Comparison of ENCODE assay signal across 1 fruit fly cellular context in the genomic region with DNA sequence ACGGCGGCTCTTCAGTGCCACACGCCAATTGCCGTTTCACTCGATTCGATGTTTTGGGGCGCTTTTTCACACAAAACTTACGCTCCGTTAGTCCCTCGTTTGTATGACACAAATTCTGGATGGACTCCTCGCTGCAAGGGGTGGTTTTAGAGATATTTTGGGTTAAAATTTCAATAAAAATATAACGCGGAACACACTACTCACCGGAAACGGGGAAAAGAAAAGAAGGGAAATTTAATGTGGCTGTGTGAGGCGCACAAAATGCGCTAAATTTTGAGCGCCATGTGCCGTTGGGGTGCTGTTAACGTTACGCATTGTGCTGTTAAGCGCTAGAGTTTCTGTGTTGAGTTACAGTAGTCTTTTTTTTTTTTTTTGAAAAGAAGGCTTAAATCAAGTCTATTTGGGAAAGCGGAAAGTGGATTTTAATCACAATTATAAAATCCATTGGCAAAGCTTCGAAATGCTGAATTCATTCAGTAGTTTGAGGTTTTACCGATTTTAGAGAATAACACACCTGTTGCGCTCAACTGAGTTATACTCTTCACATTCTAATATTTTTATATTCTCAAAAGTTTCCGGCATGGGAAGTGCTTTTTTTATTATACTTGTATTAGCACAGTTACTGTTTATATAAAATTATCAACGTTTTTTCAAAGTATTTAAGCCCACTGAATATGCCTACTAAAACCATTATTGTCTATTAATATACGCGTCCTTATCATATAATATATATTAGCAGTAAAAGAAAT.
TF ChIP-seq lines count a peak whose summit lies in the region.

Gene RpL9, minus strand, starts transcription at position 265 of the 749 bp plus-strand sequence.

TF ChIP-seq in whole organism, embryonic, 481 proteins besides CTCF, POLR2A, EP300 and RAD21 (continued from another document and continues in another):
- peak in 1 of 2 experiments; percentile 71 for TF ChIP-seq dpn (GFP tag; optimal IDR thresholded peaks at IDR 0.05; lab: Kevin White, UChicago)
- no peak for TF ChIP-seq Hmx (GFP tag; optimal IDR thresholded peaks at IDR 0.05; lab: Kevin White, UChicago)
- TF ChIP-seq CG10654 (GFP tag; optimal IDR thresholded peaks at IDR 0.05; lab: Kevin White, UChicago), result peak; percentile 33
- peak; percentile 67 for TF ChIP-seq stc (GFP tag; IDR thresholded peaks at IDR 0.05; lab: Robert Waterston, UW)
- peak; percentile 52 for TF ChIP-seq Hsf (GFP tag; optimal IDR thresholded peaks at IDR 0.05; lab: Kevin White, UChicago)
- no peak for TF ChIP-seq CG10543 (GFP tag; optimal IDR thresholded peaks at IDR 0.05; lab: Kevin White, UChicago)
- TF ChIP-seq amos (GFP tag; IDR thresholded peaks at IDR 0.05; lab: Robert Waterston, UW; ENCODE audit: partially characterized antibody), result no peak; the same call in 1 of the 2 replicates
- TF ChIP-seq Adf1 (GFP tag; IDR thresholded peaks at IDR 0.05; lab: Robert Waterston, UW), result no peak
- TF ChIP-seq CG9215 (GFP tag; IDR thresholded peaks at IDR 0.05; lab: Robert Waterston, UW), result no peak
- no peak for TF ChIP-seq twi (tag; optimal IDR thresholded peaks at IDR 0.05; lab: Kevin White, UChicago)
- no peak for TF ChIP-seq klu (GFP tag; IDR thresholded peaks at IDR 0.05; lab: Robert Waterston, UW)
- no peak for TF ChIP-seq Rx (GFP tag; IDR thresholded peaks at IDR 0.05; lab: Robert Waterston, UW)
- TF ChIP-seq CG5245 (GFP tag; optimal IDR thresholded peaks at IDR 0.05; lab: Kevin White, UChicago), result peak; percentile 20
- no peak for TF ChIP-seq Lpt (GFP tag; optimal IDR thresholded peaks at IDR 0.05; lab: Kevin White, UChicago)
- peak; percentile 70 for TF ChIP-seq nerfin-1 (tag; optimal IDR thresholded peaks at IDR 0.05; lab: Kevin White, UChicago)
- no peak for TF ChIP-seq Neu2 (GFP tag; optimal IDR thresholded peaks at IDR 0.05; lab: Kevin White, UChicago; ENCODE audit: borderline replicate concordance)
- no peak; the same call in 1 of the 2 replicates for TF ChIP-seq sob (GFP tag; IDR thresholded peaks at IDR 0.05; lab: Robert Waterston, UW)
- TF ChIP-seq CG9727 (GFP tag; optimal IDR thresholded peaks at IDR 0.05; lab: Kevin White, UChicago), result peak; percentile 82
- peak; percentile 90; the same call in 1 of the 2 replicates for TF ChIP-seq CG17328 (GFP tag; IDR thresholded peaks at IDR 0.05; lab: Robert Waterston, UW)
- 0 out of 2 replicates have a peak, but pooled peaks have one; percentile 35 for TF ChIP-seq dati (GFP tag; IDR thresholded peaks at IDR 0.05; lab: Robert Waterston, UW)
- no peak for TF ChIP-seq CG16813 (GFP tag; IDR thresholded peaks at IDR 0.05; lab: Robert Waterston, UW; ENCODE audit: partially characterized antibody)
- peak; percentile 75 for TF ChIP-seq CG32532 (GFP tag; IDR thresholded peaks at IDR 0.05; lab: Robert Waterston, UW)
- peak; percentile 68 for TF ChIP-seq CG13624 (GFP tag; optimal IDR thresholded peaks at IDR 0.05; lab: Kevin White, UChicago)
- TF ChIP-seq Mrtf (GFP tag; IDR thresholded peaks at IDR 0.05; lab: Robert Waterston, UW), result no peak
- peak; percentile 39 for TF ChIP-seq az2 (GFP tag; optimal IDR thresholded peaks at IDR 0.05; lab: Kevin White, UChicago)
- TF ChIP-seq Xbp1 (GFP tag; optimal IDR thresholded peaks at IDR 0.05; lab: Kevin White, UChicago), result peak; percentile 45
- peak; percentile 92 for TF ChIP-seq MTF-1 (GFP tag; optimal IDR thresholded peaks at IDR 0.05; lab: Kevin White, UChicago; ENCODE audit: borderline replicate concordance)
- TF ChIP-seq bcd (GFP tag; optimal IDR thresholded peaks at IDR 0.05; lab: Kevin White, UChicago), result peak; percentile 85
- no peak for TF ChIP-seq Optix (GFP tag; IDR thresholded peaks at IDR 0.05; lab: Robert Waterston, UW)
- TF ChIP-seq disco-r (GFP tag; optimal IDR thresholded peaks at IDR 0.05; lab: Kevin White, UChicago), result peak; percentile 49
- peak; percentile 63 for TF ChIP-seq CG12769 (tag; optimal IDR thresholded peaks at IDR 0.05; lab: Kevin White, UChicago)
- peak; percentile 48 for TF ChIP-seq pb (GFP tag; optimal IDR thresholded peaks at IDR 0.05; lab: Kevin White, UChicago)
- peak; percentile 73 for TF ChIP-seq Atf6 (GFP tag; IDR thresholded peaks at IDR 0.05; lab: Robert Waterston, UW)
- TF ChIP-seq CG7963 (GFP tag; IDR thresholded peaks at IDR 0.05; lab: Robert Waterston, UW; ENCODE audit: partially characterized antibody), result no peak
- TF ChIP-seq NFAT (GFP tag; IDR thresholded peaks at IDR 0.05; lab: Robert Waterston, UW), result no peak; the same call in 1 of the 2 replicates
- peak; percentile 43; the same call in 1 of the 2 replicates for TF ChIP-seq rib (GFP tag; IDR thresholded peaks at IDR 0.05; lab: Robert Waterston, UW)
- peak; percentile 45; the same call in 1 of the 2 replicates for TF ChIP-seq Ada2b (GFP tag; IDR thresholded peaks at IDR 0.05; lab: Robert Waterston, UW)
- no peak for TF ChIP-seq chm (GFP tag; IDR thresholded peaks at IDR 0.05; lab: Robert Waterston, UW)
- TF ChIP-seq ems (GFP tag; optimal IDR thresholded peaks at IDR 0.05; lab: Kevin White, UChicago), result no peak
- TF ChIP-seq CG8359 (GFP tag; optimal IDR thresholded peaks at IDR 0.05; lab: Kevin White, UChicago; ENCODE audit: borderline replicate concordance), result peak; percentile 63
- TF ChIP-seq nerfin-2 (GFP tag; IDR thresholded peaks at IDR 0.05; lab: Robert Waterston, UW; ENCODE audit: partially characterized antibody), result no peak
- TF ChIP-seq CG1603 (tag; optimal IDR thresholded peaks at IDR 0.05; lab: Kevin White, UChicago), result peak; percentile 75
- TF ChIP-seq CG12942 (GFP tag; optimal IDR thresholded peaks at IDR 0.05; lab: Kevin White, UChicago), result no peak
- no peak for TF ChIP-seq yki (optimal IDR thresholded peaks at IDR 0.05; lab: Kevin White, UChicago)
- peak; percentile 82 for TF ChIP-seq PHDP (tag; optimal IDR thresholded peaks at IDR 0.05; lab: Kevin White, UChicago)
- TF ChIP-seq gt (GFP tag; IDR thresholded peaks at IDR 0.05; lab: Robert Waterston, UW), result no peak
- TF ChIP-seq lab (GFP tag; optimal IDR thresholded peaks at IDR 0.05; lab: Kevin White, UChicago), result no peak
- 0 out of 2 replicates have a peak, but pooled peaks have one; percentile 6 for TF ChIP-seq Xrp1 (GFP tag; IDR thresholded peaks at IDR 0.05; lab: Robert Waterston, UW)
- peak; percentile 60 for TF ChIP-seq maf-S (GFP tag; optimal IDR thresholded peaks at IDR 0.05; lab: Kevin White, UChicago)
- peak in 1 of 2 experiments; percentile 40 for TF ChIP-seq crp (GFP tag; optimal IDR thresholded peaks at IDR 0.05; lab: Kevin White, UChicago)
- peak; percentile 38 for TF ChIP-seq CG13424 (tag; optimal IDR thresholded peaks at IDR 0.05; lab: Kevin White, UChicago)
- no peak for TF ChIP-seq sqz (GFP tag; optimal IDR thresholded peaks at IDR 0.05; lab: Kevin White, UChicago)
- TF ChIP-seq ato (GFP tag; IDR thresholded peaks at IDR 0.05; lab: Robert Waterston, UW; ENCODE audit: partially characterized antibody), result no peak
- TF ChIP-seq chn (GFP tag; optimal IDR thresholded peaks at IDR 0.05; lab: Kevin White, UChicago), result peak; percentile 33
- no peak for TF ChIP-seq cg (GFP tag; optimal IDR thresholded peaks at IDR 0.05; lab: Kevin White, UChicago)
- peak; percentile 64; the same call in 1 of the 2 replicates for TF ChIP-seq bowl (GFP tag; IDR thresholded peaks at IDR 0.05; lab: Robert Waterston, UW)
- TF ChIP-seq HLH54F (GFP tag; optimal IDR thresholded peaks at IDR 0.05; lab: Kevin White, UChicago), result peak; percentile 32
- peak; percentile 82 for TF ChIP-seq CG15514 (GFP tag; optimal IDR thresholded peaks at IDR 0.05; lab: Kevin White, UChicago)
- no peak for TF ChIP-seq hb (GFP tag; IDR thresholded peaks at IDR 0.05; lab: Robert Waterston, UW; ENCODE audit: partially characterized antibody)
- TF ChIP-seq stwl (tag; optimal IDR thresholded peaks at IDR 0.05; lab: Kevin White, UChicago), result peak; percentile 20
- no peak for TF ChIP-seq CG2889 (GFP tag; IDR thresholded peaks at IDR 0.05; lab: Robert Waterston, UW)
- TF ChIP-seq Eip74EF (GFP tag; optimal IDR thresholded peaks at IDR 0.05; lab: Kevin White, UChicago), result no peak
- TF ChIP-seq bigmax (GFP tag; optimal IDR thresholded peaks at IDR 0.05; lab: Kevin White, UChicago), result peak; percentile 68
- TF ChIP-seq slou (GFP tag; optimal IDR thresholded peaks at IDR 0.05; lab: Kevin White, UChicago), result peak; percentile 9
- TF ChIP-seq fd3F (GFP tag; optimal IDR thresholded peaks at IDR 0.05; lab: Kevin White, UChicago), result peak; percentile 42
- peak; percentile 75 for TF ChIP-seq CG16779 (GFP tag; IDR thresholded peaks at IDR 0.05; lab: Robert Waterston, UW)
- TF ChIP-seq Dll (GFP tag; IDR thresholded peaks at IDR 0.05; lab: Robert Waterston, UW; ENCODE audit: partially characterized antibody), result no peak
- TF ChIP-seq CG14667 (GFP tag; IDR thresholded peaks at IDR 0.05; lab: Robert Waterston, UW), result no peak
- TF ChIP-seq NC2α (GFP tag; optimal IDR thresholded peaks at IDR 0.05; lab: Kevin White, UChicago), result peak; percentile 25
- TF ChIP-seq vnd (GFP tag; IDR thresholded peaks at IDR 0.05; lab: Robert Waterston, UW; ENCODE audit: partially characterized antibody), result no peak
- peak; percentile 72 for TF ChIP-seq CG10267 (tag; optimal IDR thresholded peaks at IDR 0.05; lab: Kevin White, UChicago)
- no peak for TF ChIP-seq CG18599 (GFP tag; optimal IDR thresholded peaks at IDR 0.05; lab: Kevin White, UChicago)
- no peak for TF ChIP-seq CG7839 (tag; optimal IDR thresholded peaks at IDR 0.05; lab: Kevin White, UChicago)
- TF ChIP-seq CG33213 (GFP tag; optimal IDR thresholded peaks at IDR 0.05; lab: Kevin White, UChicago), result peak; percentile 75
- peak; percentile 58 for TF ChIP-seq CG17829 (tag; optimal IDR thresholded peaks at IDR 0.05; lab: Kevin White, UChicago)
- no peak for TF ChIP-seq ab (GFP tag; optimal IDR thresholded peaks at IDR 0.05; lab: Kevin White, UChicago)
- TF ChIP-seq B-H1 (GFP tag; IDR thresholded peaks at IDR 0.05; lab: Robert Waterston, UW), result peak; percentile 23; the same call in 1 of the 3 replicates
- TF ChIP-seq kah (GFP tag; optimal IDR thresholded peaks at IDR 0.05; lab: Kevin White, UChicago), result peak; percentile 83
- TF ChIP-seq wek (GFP tag; optimal IDR thresholded peaks at IDR 0.05; lab: Kevin White, UChicago), result peak; percentile 85
- TF ChIP-seq CG34376 (GFP tag; optimal IDR thresholded peaks at IDR 0.05; lab: Kevin White, UChicago), result peak; percentile 92
- 0 out of 2 replicates have a peak, but pooled peaks have one; percentile 39 for TF ChIP-seq CG1024 (GFP tag; IDR thresholded peaks at IDR 0.05; lab: Robert Waterston, UW)
- TF ChIP-seq fu2 (GFP tag; optimal IDR thresholded peaks at IDR 0.05; lab: Kevin White, UChicago), result no peak
- TF ChIP-seq CG12155 (GFP tag; optimal IDR thresholded peaks at IDR 0.05; lab: Kevin White, UChicago), result no peak
- TF ChIP-seq CG9876 (GFP tag; optimal IDR thresholded peaks at IDR 0.05; lab: Kevin White, UChicago), result peak; percentile 33
- TF ChIP-seq tin (GFP tag; optimal IDR thresholded peaks at IDR 0.05; lab: Kevin White, UChicago), result peak; percentile 25
- no peak for TF ChIP-seq CG10209 (GFP tag; optimal IDR thresholded peaks at IDR 0.05; lab: Kevin White, UChicago)
- TF ChIP-seq CG1832 (GFP tag; optimal IDR thresholded peaks at IDR 0.05; lab: Kevin White, UChicago), result no peak
- no peak; the same call in 1 of the 2 replicates for TF ChIP-seq E2f1 (GFP tag; IDR thresholded peaks at IDR 0.05; lab: Robert Waterston, UW)
- TF ChIP-seq Atf3 (GFP tag; optimal IDR thresholded peaks at IDR 0.05; lab: Kevin White, UChicago), result peak; percentile 15
- TF ChIP-seq CG11247 (GFP tag; IDR thresholded peaks at IDR 0.05; lab: Robert Waterston, UW), result no peak
- no peak for TF ChIP-seq CG2678 (tag; optimal IDR thresholded peaks at IDR 0.05; lab: Kevin White, UChicago)
- no peak for TF ChIP-seq CG3065 (GFP tag; optimal IDR thresholded peaks at IDR 0.05; lab: Kevin White, UChicago)
- peak; percentile 84 for TF ChIP-seq CrebB (tag; optimal IDR thresholded peaks at IDR 0.05; lab: Kevin White, UChicago)
- TF ChIP-seq ci (GFP tag; IDR thresholded peaks at IDR 0.05; lab: Robert Waterston, UW), result no peak
- TF ChIP-seq Fer1 (GFP tag; optimal IDR thresholded peaks at IDR 0.05; lab: Kevin White, UChicago), result peak; percentile 86
- peak; percentile 81 for TF ChIP-seq B-H2 (GFP tag; optimal IDR thresholded peaks at IDR 0.05; lab: Kevin White, UChicago)
- peak; percentile 97 for TF ChIP-seq Med (GFP tag; lab: Kevin White, UChicago)
- no peak for TF ChIP-seq tx (GFP tag; optimal IDR thresholded peaks at IDR 0.05; lab: Kevin White, UChicago)
- TF ChIP-seq CG12391 (tag; optimal IDR thresholded peaks at IDR 0.05; lab: Kevin White, UChicago), result no peak
- TF ChIP-seq D19A (tag; optimal IDR thresholded peaks at IDR 0.05; lab: Kevin White, UChicago), result no peak
- TF ChIP-seq lmd (GFP tag; IDR thresholded peaks at IDR 0.05; lab: Robert Waterston, UW), result no peak
- TF ChIP-seq Atf-2 (GFP tag; optimal IDR thresholded peaks at IDR 0.05; lab: Kevin White, UChicago), result peak; percentile 75
- TF ChIP-seq CG10565 (GFP tag; optimal IDR thresholded peaks at IDR 0.05; lab: Kevin White, UChicago), result no peak
- TF ChIP-seq Nf-YB (GFP tag; optimal IDR thresholded peaks at IDR 0.05; lab: Kevin White, UChicago), result no peak
- peak; percentile 70 for TF ChIP-seq eyg (GFP tag; optimal IDR thresholded peaks at IDR 0.05; lab: Kevin White, UChicago)
- peak; percentile 42 for TF ChIP-seq D19B (GFP tag; optimal IDR thresholded peaks at IDR 0.05; lab: Kevin White, UChicago)
- no peak for TF ChIP-seq unc-4 (GFP tag; IDR thresholded peaks at IDR 0.05; lab: Robert Waterston, UW; ENCODE audit: partially characterized antibody)
- peak; percentile 72 for TF ChIP-seq CG33557 (GFP tag; optimal IDR thresholded peaks at IDR 0.05; lab: Kevin White, UChicago)
- no peak for TF ChIP-seq oc (tag; optimal IDR thresholded peaks at IDR 0.05; lab: Kevin White, UChicago)
- TF ChIP-seq sima (GFP tag; optimal IDR thresholded peaks at IDR 0.05; lab: Kevin White, UChicago), result peak; percentile 9
- no peak for TF ChIP-seq pita (GFP tag; optimal IDR thresholded peaks at IDR 0.05; lab: Kevin White, UChicago)
- no peak for TF ChIP-seq zen2 (GFP tag; IDR thresholded peaks at IDR 0.05; lab: Robert Waterston, UW; ENCODE audit: partially characterized antibody)
- TF ChIP-seq CG6765 (GFP tag; optimal IDR thresholded peaks at IDR 0.05; lab: Kevin White, UChicago), result peak; percentile 94
- no peak for TF ChIP-seq Abd-B (GFP tag; optimal IDR thresholded peaks at IDR 0.05; lab: Kevin White, UChicago)
- TF ChIP-seq CG4404 (GFP tag; IDR thresholded peaks at IDR 0.05; lab: Robert Waterston, UW), result no peak
- peak; percentile 19 for TF ChIP-seq Dp (GFP tag; optimal IDR thresholded peaks at IDR 0.05; lab: Kevin White, UChicago)
- TF ChIP-seq CG10959 (GFP tag; IDR thresholded peaks at IDR 0.05; lab: Robert Waterston, UW), result no peak; the same call in 1 of the 2 replicates
- no peak for TF ChIP-seq Hand (GFP tag; optimal IDR thresholded peaks at IDR 0.05; lab: Kevin White, UChicago)
- no peak for TF ChIP-seq ttk (GFP tag; IDR thresholded peaks at IDR 0.05; lab: Robert Waterston, UW)
- TF ChIP-seq C15 (GFP tag; IDR thresholded peaks at IDR 0.05; lab: Robert Waterston, UW), result peak; percentile 61; the same call in 1 of the 3 replicates
- no peak for TF ChIP-seq mam (GFP tag; optimal IDR thresholded peaks at IDR 0.05; lab: Kevin White, UChicago)
